Fruit fly (Drosophila melanogaster) whole organism: Measurements from ENCODE around the gene CG31121.

ENCODE experiments used
- CG8478 ChIP-seq: fragments of >200 bp; optimal IDR thresholded peaks from 2 replicates; lab custom pipeline; 2018; ENCODE audit warnings: inconsistent platforms
- psq ChIP-seq: fragments of >200 bp; optimal IDR thresholded peaks from 2 replicates; lab custom pipeline; 2017

dm6 chr3R:24878655-24879054, 15.8 kb downstream of the CG31121 start:
- TF ChIP-seq CG8478: no peak
- TF ChIP-seq psq (lab: Kevin White, UChicago): no peak
